Fruit fly (Drosophila melanogaster) S2 (cell line): Measurements from ENCODE around the gene CG12605.

Experiments
- CG8478 ChIP-seq: fragments of >200 bp; optimal IDR thresholded peaks from 2 replicates; lab custom pipeline; 2018
- CTCF ChIP-seq, 2 experiments: fragments of >200 bp; optimal IDR thresholded peaks; 2 replicates each; lab custom pipeline; 2018

DNA sequence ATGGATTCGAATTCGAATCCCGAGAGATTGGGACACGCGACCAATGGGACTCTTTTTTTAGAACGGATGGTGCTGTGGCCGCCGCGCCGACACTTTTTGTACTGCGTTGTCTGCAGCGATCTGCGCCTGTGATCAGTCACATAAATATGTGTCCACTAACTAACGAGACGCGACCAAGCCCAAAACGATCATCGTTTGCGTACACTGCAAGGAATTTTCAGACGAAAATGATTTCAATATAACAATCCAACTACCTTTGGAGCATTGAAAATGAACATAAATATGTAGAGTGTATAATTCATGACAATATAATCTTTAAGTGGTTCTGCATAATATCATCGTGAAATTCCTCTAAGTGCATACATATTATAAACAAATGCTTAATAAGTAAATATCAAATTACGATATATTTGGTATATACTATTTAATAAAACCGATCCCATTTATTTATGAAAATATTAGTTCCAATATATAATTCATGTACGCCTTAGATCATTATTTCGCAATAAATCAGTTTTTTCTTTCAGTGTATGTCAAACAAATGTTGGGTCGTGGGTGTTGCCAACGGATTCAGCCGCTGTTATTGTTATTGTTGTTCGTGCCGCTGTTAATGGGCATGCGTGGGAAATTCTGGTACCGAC, 28.9 kb downstream of the CG12605 start, which contains the start of gene Eip63F-1:
- TF ChIP-seq CG8478 (lab: Kevin White, UChicago), result no peak
- no peak for TF ChIP-seq CTCF (optimal IDR thresholded peaks at IDR 0.05; lab: Kevin White, UChicago)
